Worm (Caenorhabditis elegans): ENCODE measurements around the gene srj-52.

srj-52 gene

DNA sequence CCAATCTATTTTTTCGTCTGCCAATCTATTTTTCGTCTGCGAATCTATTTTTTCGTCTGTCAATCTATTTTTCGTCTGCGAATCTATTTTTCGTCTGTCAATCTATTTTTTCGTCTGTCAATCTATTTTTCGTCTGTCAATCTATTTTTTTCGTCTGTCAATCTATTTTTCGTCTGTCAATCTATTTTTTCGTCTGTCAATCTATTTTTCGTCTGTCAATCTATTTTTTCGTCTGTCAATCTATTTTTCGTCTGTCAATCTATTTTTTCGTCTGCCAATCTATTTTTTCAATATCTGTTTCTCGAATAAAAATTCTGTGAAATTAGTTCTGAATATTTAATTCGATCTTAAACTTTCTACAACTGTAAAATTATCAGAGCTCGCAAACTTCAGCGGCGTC is 37.7 kb downstream of the srj-52 start:
- TF ChIP-seq tbx-37 (GFP tag; conservative IDR thresholded peaks at IDR 0.05) (peak; percentile 75), tbx-11 (GFP tag; IDR thresholded peaks at IDR 0.05) (peak; percentile 45; the same call in 1 of the 2 replicates)

DNA sequence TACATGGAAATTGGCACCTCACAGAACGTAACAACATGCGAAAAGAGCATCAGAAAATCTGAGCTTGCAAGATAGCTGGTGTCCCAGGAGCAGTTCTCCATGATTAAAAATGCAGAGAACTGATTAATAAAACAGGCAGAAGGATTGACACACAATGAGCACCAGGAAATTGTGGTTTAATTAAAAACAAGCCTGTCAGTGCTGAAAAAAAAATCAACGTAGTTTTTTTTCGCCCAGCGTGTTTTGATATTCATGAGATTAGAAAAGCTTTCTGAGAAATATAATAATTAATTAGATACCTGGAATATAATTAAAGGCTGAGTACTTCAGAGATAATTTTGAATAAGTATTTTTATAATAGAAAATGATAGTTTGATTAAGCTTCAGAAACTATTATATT is 38.1 kb downstream of the srj-52 start, which contains the start of gene srh-246:
srh-246 (minus strand) TSS at position 101 of the 400 bp plus-strand sequence.
- no peak for TF ChIP-seq ama-1 (optimal IDR thresholded peaks at IDR 0.05)
- TF ChIP-seq ceh-36 (tag; optimal IDR thresholded peaks at IDR 0.05), result no peak
- TF ChIP-seq F13C5.2 (tag; optimal IDR thresholded peaks at IDR 0.05), result no peak
- TF ChIP-seq ets-7 (tag; optimal IDR thresholded peaks at IDR 0.05), result no peak
- no peak for TF ChIP-seq tbx-11 (GFP tag; IDR thresholded peaks at IDR 0.05)
- TF ChIP-seq pes-1 (GFP tag; IDR thresholded peaks at IDR 0.05), result no peak
- no peak for TF ChIP-seq aly-1 (tag; optimal IDR thresholded peaks at IDR 0.05)
- no peak for TF ChIP-seq hmbx-1 (tag; optimal IDR thresholded peaks at IDR 0.05)
- no peak for TF ChIP-seq tbx-37 (GFP tag; conservative IDR thresholded peaks at IDR 0.05)
- no peak for TF ChIP-seq hnd-1 (tag; optimal IDR thresholded peaks at IDR 0.05)
- no peak for TF ChIP-seq B0310.2 (tag; optimal IDR thresholded peaks at IDR 0.05)
- no peak for TF ChIP-seq tra-4 (tag; optimal IDR thresholded peaks at IDR 0.05)
- no peak for TF ChIP-seq scrt-1 (GFP tag; IDR thresholded peaks at IDR 0.05)
- TF ChIP-seq flt-1 (GFP tag; IDR thresholded peaks at IDR 0.05), result no peak
- no peak for TF ChIP-seq sea-1 (GFP tag; conservative IDR thresholded peaks at IDR 0.05)
- TF ChIP-seq hmg-4 (GFP tag; optimal IDR thresholded peaks at IDR 0.05), result no peak

DNA sequence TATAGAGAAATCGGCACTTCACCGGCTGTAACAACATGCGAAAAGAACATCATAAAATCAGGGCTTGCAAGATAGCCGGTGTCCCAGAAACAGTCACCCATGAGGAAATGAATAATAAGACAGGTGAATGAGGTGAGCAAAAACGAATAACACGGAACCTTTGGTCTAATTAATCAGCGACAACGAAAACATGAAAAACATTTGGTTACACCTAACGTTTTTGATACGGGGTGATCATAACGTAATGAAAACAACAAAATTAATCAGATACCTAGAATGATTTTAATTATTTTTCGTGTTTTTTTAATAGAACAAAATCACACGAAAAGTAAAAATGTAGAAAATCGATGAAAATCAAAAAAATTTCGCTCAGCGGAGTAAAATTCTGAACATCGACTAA is 40.0 kb downstream of the srj-52 start, which contains the start of gene srh-245:
srh-245 (minus strand) TSS at position 101 of the 400 bp plus-strand sequence.
- TF ChIP-seq ets-7 (tag; optimal IDR thresholded peaks at IDR 0.05) (no peak), hnd-1 (tag; optimal IDR thresholded peaks at IDR 0.05) (no peak), ceh-13 (GFP tag; optimal IDR thresholded peaks at IDR 0.05) (no peak), tbx-37 (GFP tag; conservative IDR thresholded peaks at IDR 0.05) (no peak), pes-1 (GFP tag; IDR thresholded peaks at IDR 0.05) (no peak), F13C5.2 (tag; optimal IDR thresholded peaks at IDR 0.05) (no peak), aly-1 (tag; optimal IDR thresholded peaks at IDR 0.05) (no peak), tra-4 (tag; optimal IDR thresholded peaks at IDR 0.05) (no peak), ama-1 (optimal IDR thresholded peaks at IDR 0.05) (no peak), hmbx-1 (tag; optimal IDR thresholded peaks at IDR 0.05) (no peak), sea-1 (GFP tag; conservative IDR thresholded peaks at IDR 0.05) (no peak), B0310.2 (tag; optimal IDR thresholded peaks at IDR 0.05) (no peak), hmg-4 (GFP tag; optimal IDR thresholded peaks at IDR 0.05) (no peak)

DNA sequence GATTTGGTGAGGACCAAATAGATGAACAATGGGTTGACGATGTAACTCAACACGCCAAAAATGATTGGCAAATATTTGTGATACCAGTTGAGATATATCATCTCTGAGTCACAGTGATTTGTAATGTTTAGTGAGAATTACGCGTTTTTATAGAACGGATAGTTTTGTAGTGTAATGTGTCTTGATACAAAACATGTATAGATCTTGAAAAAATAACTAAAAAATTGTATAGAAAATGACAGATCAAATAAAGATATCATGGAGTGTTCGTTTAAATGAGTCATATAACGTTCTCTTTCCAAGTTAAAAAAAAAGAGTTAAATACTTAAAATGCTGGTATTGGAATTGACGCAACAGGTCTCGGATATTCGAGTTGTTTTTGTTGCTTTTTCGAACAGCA is 41.4 kb downstream of the srj-52 start, which contains the start of gene srj-6:
srj-6 (minus strand) TSS at position 101 of the 400 bp plus-strand sequence.
- no peak for TF ChIP-seq ceh-13 (GFP tag; optimal IDR thresholded peaks at IDR 0.05)
- TF ChIP-seq B0310.2 (tag; optimal IDR thresholded peaks at IDR 0.05), result no peak
- TF ChIP-seq pes-1 (GFP tag; IDR thresholded peaks at IDR 0.05), result no peak
- no peak for TF ChIP-seq flt-1 (GFP tag; IDR thresholded peaks at IDR 0.05)
- TF ChIP-seq tbx-11 (GFP tag; IDR thresholded peaks at IDR 0.05), result no peak
- TF ChIP-seq ama-1 (optimal IDR thresholded peaks at IDR 0.05), result no peak
- no peak for TF ChIP-seq ets-7 (tag; optimal IDR thresholded peaks at IDR 0.05)
- TF ChIP-seq scrt-1 (GFP tag; IDR thresholded peaks at IDR 0.05), result no peak
- TF ChIP-seq F13C5.2 (tag; optimal IDR thresholded peaks at IDR 0.05), result no peak
- TF ChIP-seq aly-1 (tag; optimal IDR thresholded peaks at IDR 0.05), result no peak
- no peak for TF ChIP-seq tbx-37 (GFP tag; conservative IDR thresholded peaks at IDR 0.05)
- no peak for TF ChIP-seq sea-1 (GFP tag; conservative IDR thresholded peaks at IDR 0.05)
- TF ChIP-seq tra-4 (tag; optimal IDR thresholded peaks at IDR 0.05), result no peak

DNA sequence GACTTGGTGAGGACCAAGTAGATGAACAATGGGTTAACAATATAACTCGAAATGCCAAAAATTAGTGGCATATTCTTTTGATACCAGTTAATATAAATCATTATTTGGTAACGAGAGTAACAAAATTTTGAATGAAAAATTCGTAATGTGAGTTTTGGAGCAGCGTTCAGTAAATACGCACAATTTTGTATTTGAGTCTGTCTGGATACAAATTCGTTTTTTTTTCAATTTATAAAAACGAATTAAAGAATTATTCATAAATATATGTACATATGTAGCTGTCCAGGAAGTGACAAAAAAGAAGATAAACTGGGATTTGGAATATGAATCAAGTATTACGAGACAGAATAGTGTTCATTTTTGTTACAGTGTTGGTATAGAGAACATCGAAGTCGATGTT is 42.9 kb downstream of the srj-52 start, which contains the start of gene srj-5:
srj-5 (minus strand) TSS at position 101 of the 400 bp plus-strand sequence.
- TF ChIP-seq tbx-37 (GFP tag; conservative IDR thresholded peaks at IDR 0.05), result no peak
- TF ChIP-seq ceh-36 (tag; optimal IDR thresholded peaks at IDR 0.05), result no peak
- TF ChIP-seq tbx-11 (GFP tag; IDR thresholded peaks at IDR 0.05), result no peak
- no peak for TF ChIP-seq flt-1 (GFP tag; IDR thresholded peaks at IDR 0.05)
- TF ChIP-seq ceh-13 (GFP tag; optimal IDR thresholded peaks at IDR 0.05), result no peak
- TF ChIP-seq scrt-1 (GFP tag; IDR thresholded peaks at IDR 0.05), result no peak
- no peak for TF ChIP-seq tra-4 (tag; optimal IDR thresholded peaks at IDR 0.05)
- no peak for TF ChIP-seq sea-1 (GFP tag; conservative IDR thresholded peaks at IDR 0.05)
- no peak for TF ChIP-seq pes-1 (GFP tag; IDR thresholded peaks at IDR 0.05)

DNA sequence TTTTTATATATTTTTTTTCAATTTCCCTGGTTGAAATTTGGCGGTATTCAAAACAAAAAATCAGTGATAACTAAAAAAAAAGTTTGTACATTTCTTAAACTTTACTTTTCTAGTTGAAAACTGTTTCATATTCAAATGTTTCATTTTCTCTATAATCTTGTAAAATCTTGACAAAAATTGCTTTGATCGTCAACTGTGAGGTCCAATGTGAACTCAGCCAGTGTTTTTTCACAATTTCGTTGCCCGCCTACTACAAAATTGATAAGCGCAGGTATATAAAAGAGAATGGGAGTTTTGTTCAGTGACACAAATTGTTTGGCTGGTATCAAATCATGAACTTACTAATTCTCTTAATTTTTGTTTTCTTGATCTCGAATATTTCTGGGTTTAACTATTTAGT is 48.9 kb downstream of the srj-52 start, which contains the start of gene ugt-42:
ugt-42 (plus strand) TSS at position 301 of the 400 bp plus-strand sequence.
- TF ChIP-seq aly-1 (tag; optimal IDR thresholded peaks at IDR 0.05) (no peak), sea-1 (GFP tag; conservative IDR thresholded peaks at IDR 0.05) (no peak), B0310.2 (tag; optimal IDR thresholded peaks at IDR 0.05) (no peak), hnd-1 (tag; optimal IDR thresholded peaks at IDR 0.05) (no peak), ets-7 (tag; optimal IDR thresholded peaks at IDR 0.05) (no peak), hmg-4 (GFP tag; optimal IDR thresholded peaks at IDR 0.05) (no peak), ceh-13 (GFP tag; optimal IDR thresholded peaks at IDR 0.05) (no peak)

DNA sequence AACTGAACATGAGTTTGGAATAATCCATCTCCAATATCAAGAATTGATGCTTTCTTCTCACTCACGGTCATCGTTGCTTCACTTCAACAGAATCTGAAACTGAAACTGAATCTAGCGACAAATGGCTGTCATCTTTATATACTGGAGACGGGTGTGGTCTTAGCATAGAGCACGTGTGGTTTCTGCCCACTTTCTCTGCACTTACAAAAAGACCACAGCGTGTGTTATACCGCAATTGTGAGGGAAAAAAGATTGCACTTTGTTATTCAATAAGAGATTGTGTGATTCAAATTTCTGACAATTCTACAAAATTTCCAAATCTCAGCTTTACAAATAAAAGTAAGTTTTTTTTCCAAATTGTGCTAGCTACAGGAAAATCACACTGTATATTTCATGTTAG is 49.7 kb downstream of the srj-52 start, which contains the start of gene F48G7.12:
F48G7.12 (minus strand) TSS at position 101 of the 400 bp plus-strand sequence.
- TF ChIP-seq hmbx-1 (tag; optimal IDR thresholded peaks at IDR 0.05), result no peak
- no peak for TF ChIP-seq tbx-11 (GFP tag; IDR thresholded peaks at IDR 0.05)
- no peak for TF ChIP-seq ets-7 (tag; optimal IDR thresholded peaks at IDR 0.05)
- TF ChIP-seq tbx-37 (GFP tag; conservative IDR thresholded peaks at IDR 0.05), result no peak
